Fruit fly (Drosophila melanogaster): ENCODE results near the gene Shawl.
A peak's percentile ranks its signal among the peaks of the same experiment; 100 is the strongest.

Gene Shawl

DNA sequence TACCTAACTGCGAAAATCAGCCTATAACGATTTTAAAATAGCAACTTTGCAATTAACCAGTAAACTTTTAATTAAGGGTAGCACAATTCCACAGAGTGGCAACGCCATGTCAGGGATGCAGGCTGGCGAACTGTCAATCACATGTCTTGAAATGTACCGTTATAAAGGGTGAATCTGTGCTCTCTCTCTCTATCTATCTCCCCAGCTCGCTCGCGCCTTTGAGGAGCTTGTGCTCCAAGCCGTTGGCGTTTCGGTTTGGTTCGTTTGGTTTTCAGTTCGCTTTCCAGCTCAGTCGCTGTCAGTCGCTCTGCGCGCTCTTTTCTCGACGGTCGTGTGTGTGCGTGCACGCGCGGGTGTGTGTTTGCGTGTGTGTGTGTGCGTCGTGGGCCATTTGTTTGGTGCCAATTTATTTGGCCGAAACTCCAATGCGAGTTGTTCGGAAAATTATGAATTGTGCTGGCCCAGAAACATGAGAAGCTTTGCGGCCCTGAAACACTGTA lies 22.3 kb upstream of the Shawl start, which contains the start of gene numb (continued):
- TF ChIP-seq CG8290 (GFP tag; optimal IDR thresholded peaks at IDR 0.05) (no peak), CG8290 (tag; optimal IDR thresholded peaks at IDR 0.05) (peak in 1 of 2 experiments; percentile 49), BEAF-32 (GFP tag; optimal IDR thresholded peaks at IDR 0.05) (no peak), Dp (GFP tag; optimal IDR thresholded peaks at IDR 0.05) (peak; percentile 4), CG12391 (tag; optimal IDR thresholded peaks at IDR 0.05) (no peak), Dek (tag; optimal IDR thresholded peaks at IDR 0.05) (no peak), CG2116 (GFP tag; optimal IDR thresholded peaks at IDR 0.05) (peak; percentile 23), CG6813 (GFP tag; optimal IDR thresholded peaks at IDR 0.05) (no peak), ftz-f1 (GFP tag; optimal IDR thresholded peaks at IDR 0.05) (peak; percentile 9), Ets65A (GFP tag) (no peak), Rfx (GFP tag; IDR thresholded peaks at IDR 0.05) (peak; percentile 26; the same call in 1 of the 2 replicates), CG4360 (GFP tag; IDR thresholded peaks at IDR 0.05) (no peak), CG14050 (GFP tag; IDR thresholded peaks at IDR 0.05) (no peak), mirr (GFP tag; optimal IDR thresholded peaks at IDR 0.05) (peak; percentile 32), onecut (GFP tag; IDR thresholded peaks at IDR 0.05) (peak; percentile 37), dpn (GFP tag; optimal IDR thresholded peaks at IDR 0.05) (peak in 1 of 2 experiments; percentile 15), CG1603 (tag; optimal IDR thresholded peaks at IDR 0.05) (peak; percentile 18), sna (GFP tag; IDR thresholded peaks at IDR 0.05; ENCODE audit: partially characterized antibody) (no peak), corto (GFP tag; optimal IDR thresholded peaks at IDR 0.05) (no peak), sd (tag; optimal IDR thresholded peaks at IDR 0.05) (peak; percentile 5), Adf1 (GFP tag; IDR thresholded peaks at IDR 0.05) (peak; percentile 50; the same call in 1 of the 2 replicates), tap (tag; optimal IDR thresholded peaks at IDR 0.05) (peak; percentile 10), CG17186 (GFP tag; optimal IDR thresholded peaks at IDR 0.05) (no peak), CG13287 (GFP tag; IDR thresholded peaks at IDR 0.05; ENCODE audit: partially characterized antibody) (peak; percentile 32; the same call in 1 of the 2 replicates), CG16779 (GFP tag; IDR thresholded peaks at IDR 0.05) (peak; percentile 68; the same call in 1 of the 2 replicates), CG7928 (GFP tag; optimal IDR thresholded peaks at IDR 0.05) (peak; percentile 84), CG10267 (tag; optimal IDR thresholded peaks at IDR 0.05) (no peak), CG10543 (GFP tag; optimal IDR thresholded peaks at IDR 0.05) (peak; percentile 52), B-H1 (GFP tag; IDR thresholded peaks at IDR 0.05) (no peak), CG6765 (GFP tag; optimal IDR thresholded peaks at IDR 0.05) (no peak), CG4282 (GFP tag; optimal IDR thresholded peaks at IDR 0.05) (peak; percentile 11), CG4707 (GFP tag; optimal IDR thresholded peaks at IDR 0.05) (no peak), Dll (GFP tag; IDR thresholded peaks at IDR 0.05; ENCODE audit: partially characterized antibody) (no peak), Myb (GFP tag; optimal IDR thresholded peaks at IDR 0.05) (peak; percentile 85), Abd-B (GFP tag; optimal IDR thresholded peaks at IDR 0.05) (no peak), Ssrp (tag; optimal IDR thresholded peaks at IDR 0.05) (no peak), Scr (GFP tag; IDR thresholded peaks at IDR 0.05; ENCODE audit: partially characterized antibody) (peak; percentile 29), Hr39 (optimal IDR thresholded peaks at IDR 0.05) (peak; percentile 95), CG34376 (GFP tag; optimal IDR thresholded peaks at IDR 0.05) (peak; percentile 2), CG8924 (tag; optimal IDR thresholded peaks at IDR 0.05) (peak; percentile 27), Sry-δ (GFP tag; optimal IDR thresholded peaks at IDR 0.05) (peak; percentile 2), ap (GFP tag; IDR thresholded peaks at IDR 0.05) (no peak), amos (GFP tag; IDR thresholded peaks at IDR 0.05; ENCODE audit: partially characterized antibody) (peak; percentile 31; the same call in 1 of the 2 replicates), crp (GFP tag; optimal IDR thresholded peaks at IDR 0.05) (peak in 1 of 2 experiments; percentile 37), fd3F (GFP tag; optimal IDR thresholded peaks at IDR 0.05) (no peak), tin (GFP tag; optimal IDR thresholded peaks at IDR 0.05) (no peak), CG3163 (GFP tag; optimal IDR thresholded peaks at IDR 0.05) (peak; percentile 48), zen (tag; optimal IDR thresholded peaks at IDR 0.05) (peak; percentile 9), Med (GFP tag) (peak; percentile 42)
